Worm (Caenorhabditis elegans) whole organism, mixed stage, embryonic: ENCODE results near the gene zag-1.

Experiments
- M03D4.4 ChIP-seq: sonication (generic microtip); optimal IDR thresholded peaks from 2 replicates; lab custom pipeline; 2017; ENCODE audit warnings: mild to moderate bottlenecking, missing genetic modification characterization, missing compliant biosample characterization
- ceh-83 ChIP-seq: fragments of 200-800 bp; sonication (Bioruptor generic); optimal IDR thresholded peaks from 2 replicates; lab custom pipeline; 2018; ENCODE audit warnings: mild to moderate bottlenecking, missing genetic modification characterization, missing compliant biosample characterization
- ces-1 ChIP-seq: fragments of 150-350 bp; optimal IDR thresholded peaks from 2 replicates; lab custom pipeline; 2014; ENCODE audit warnings: missing biosample characterization, missing genetic modification reagents, missing genetic modification characterization
- cnd-1 ChIP-seq: fragments of 200-800 bp; sonication (Bioruptor generic); optimal IDR thresholded peaks from 2 replicates; lab custom pipeline; 2018; ENCODE audit warnings: mild to moderate bottlenecking, missing genetic modification characterization, missing compliant biosample characterization
- elt-1 ChIP-seq: sonication (generic microtip); optimal IDR thresholded peaks from 2 replicates; lab custom pipeline; 2017; ENCODE audit warnings: missing genetic modification characterization, mild to moderate bottlenecking, missing compliant biosample characterization, antibody characterized with exemption, moderate library complexity, borderline replicate concordance; ENCODE audit not compliant: insufficient read depth
- elt-3 ChIP-seq: fragments of 150-350 bp; optimal IDR thresholded peaks from 2 replicates; lab custom pipeline; 2014; ENCODE audit warnings: missing biosample characterization, missing genetic modification characterization
- flh-1 ChIP-seq: fragments of 200-800 bp; sonication (Bioruptor generic); optimal IDR thresholded peaks from 2 replicates; lab custom pipeline; 2018; ENCODE audit warnings: mild to moderate bottlenecking, missing genetic modification characterization, moderate library complexity, missing compliant biosample characterization
- ham-2 ChIP-seq: fragments of 200-800 bp; sonication (Bioruptor generic); optimal IDR thresholded peaks from 2 replicates; lab custom pipeline; 2018; ENCODE audit warnings: mild to moderate bottlenecking, missing genetic modification characterization, missing compliant biosample characterization
- hlh-1 ChIP-seq: fragments of 150-350 bp; optimal IDR thresholded peaks from 2 replicates; lab custom pipeline; 2014; ENCODE audit warnings: missing biosample characterization, missing genetic modification reagents, missing genetic modification characterization
- lin-13 ChIP-seq: fragments of 150-350 bp; optimal IDR thresholded peaks from 2 replicates; lab custom pipeline; 2014; ENCODE audit warnings: missing biosample characterization, missing genetic modification characterization
- lin-32 ChIP-seq: fragments of 200-800 bp; sonication (Bioruptor generic); optimal IDR thresholded peaks from 2 replicates; lab custom pipeline; 2018; ENCODE audit warnings: mild to moderate bottlenecking, missing genetic modification characterization, missing compliant biosample characterization
- mab-5 ChIP-seq: fragments of 150-350 bp; optimal IDR thresholded peaks from 2 replicates; lab custom pipeline; 2014; ENCODE audit warnings: missing biosample characterization, missing genetic modification characterization
- mep-1 ChIP-seq: fragments of 150-350 bp; optimal IDR thresholded peaks from 2 replicates; lab custom pipeline; 2017; ENCODE audit warnings: missing biosample characterization, missing genetic modification reagents, missing genetic modification characterization, inconsistent platforms
- mls-2 ChIP-seq: sonication (generic microtip); optimal IDR thresholded peaks from 2 replicates; lab custom pipeline; 2016; ENCODE audit warnings: mild to moderate bottlenecking, missing genetic modification characterization, moderate library complexity, missing compliant biosample characterization
- nhr-12 ChIP-seq: fragments of 150-350 bp; optimal IDR thresholded peaks from 2 replicates; lab custom pipeline; 2014; ENCODE audit warnings: missing biosample characterization, missing genetic modification characterization
- nhr-237 ChIP-seq: fragments of 150-350 bp; optimal IDR thresholded peaks from 2 replicates; lab custom pipeline; 2014; ENCODE audit warnings: missing biosample characterization, missing genetic modification characterization
- nhr-28 ChIP-seq: fragments of 150-350 bp; optimal IDR thresholded peaks from 2 replicates; lab custom pipeline; 2014; ENCODE audit warnings: missing biosample characterization, missing genetic modification characterization
- nhr-76 ChIP-seq: sonication (generic microtip); optimal IDR thresholded peaks from 2 replicates; lab custom pipeline; 2017; ENCODE audit warnings: missing biosample characterization, missing genetic modification characterization
- pha-4 ChIP-seq: fragments of 150-350 bp; optimal IDR thresholded peaks from 2 replicates; lab custom pipeline; 2018; ENCODE audit warnings: missing biosample characterization, missing genetic modification reagents, missing genetic modification characterization
- sem-2 ChIP-seq: fragments of 200-800 bp; sonication (Bioruptor generic); optimal IDR thresholded peaks from 2 replicates; lab custom pipeline; 2018; ENCODE audit warnings: mild to moderate bottlenecking, missing genetic modification characterization, missing compliant biosample characterization
- snpc-4 ChIP-seq: fragments of 150-350 bp; optimal IDR thresholded peaks from 2 replicates; lab custom pipeline; 2014; ENCODE audit warnings: missing biosample characterization, missing genetic modification characterization
- sptf-1 ChIP-seq: sonication (generic microtip); optimal IDR thresholded peaks from 2 replicates; lab custom pipeline; 2017; ENCODE audit warnings: mild to moderate bottlenecking, missing genetic modification characterization, moderate library complexity, missing compliant biosample characterization
- tbx-8 ChIP-seq: fragments of 200-800 bp; sonication (Bioruptor generic); optimal IDR thresholded peaks from 2 replicates; lab custom pipeline; 2018; ENCODE audit warnings: mild to moderate bottlenecking, missing genetic modification characterization, moderate library complexity, missing compliant biosample characterization
- unc-39 ChIP-seq: fragments of 150-350 bp; optimal IDR thresholded peaks from 2 replicates; lab custom pipeline; 2014; ENCODE audit warnings: missing biosample characterization, missing genetic modification characterization
- unc-62 ChIP-seq: fragments of 150-350 bp; optimal IDR thresholded peaks from 2 replicates; lab custom pipeline; 2014; ENCODE audit warnings: missing biosample characterization, missing genetic modification reagents, missing genetic modification characterization
- zip-8 ChIP-seq: fragments of 150-350 bp; optimal IDR thresholded peaks from 2 replicates; lab custom pipeline; 2014; ENCODE audit warnings: missing biosample characterization, missing genetic modification characterization
- ztf-11 ChIP-seq: fragments of 150-350 bp; optimal IDR thresholded peaks from 2 replicates; lab custom pipeline; 2014; ENCODE audit warnings: missing biosample characterization, missing genetic modification characterization

Gene zag-1

DNA sequence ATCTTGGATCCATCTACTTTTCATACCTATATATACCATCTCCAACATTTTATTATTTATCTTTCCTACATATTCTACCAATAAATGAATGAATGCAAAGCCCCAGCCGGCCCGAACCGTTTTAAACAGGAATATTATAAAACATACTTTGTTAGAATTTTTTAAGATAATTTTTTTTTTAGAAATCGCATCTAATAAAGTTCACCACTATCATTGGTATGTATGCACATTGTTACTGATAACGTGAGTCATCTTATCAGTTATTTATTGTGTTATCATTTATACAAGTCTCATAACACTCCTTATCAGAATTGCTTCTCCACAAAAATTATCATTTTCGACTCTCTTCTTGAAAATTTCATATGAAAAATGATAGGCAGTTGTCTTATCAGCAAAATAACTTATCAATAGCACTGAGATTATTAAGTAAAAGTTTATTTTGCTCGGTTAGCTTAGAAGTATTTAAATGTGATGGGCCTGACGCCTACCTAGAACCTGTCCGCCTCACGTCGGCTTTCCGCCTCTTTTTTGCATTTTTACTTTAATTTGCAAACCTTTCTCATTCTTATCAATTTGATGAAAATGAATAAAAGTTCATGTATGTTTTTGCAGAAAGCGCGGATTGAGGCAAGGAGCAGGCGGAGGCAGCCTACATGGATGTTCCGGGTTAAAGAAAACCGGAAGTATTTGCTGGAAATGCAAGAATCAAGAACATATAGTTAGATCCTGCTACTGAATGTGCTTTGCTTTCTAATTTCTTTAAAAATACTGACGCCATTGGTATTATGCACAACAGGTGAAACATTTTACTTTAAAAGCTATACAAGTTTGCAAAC, 44.3 kb downstream of the zag-1 start, which contains the start of gene srz-62:
TSS of gene srz-62 (plus strand) at position 786 of the 836 bp plus-strand sequence.
- no peak for TF ChIP-seq flh-1 (GFP tag; lab: Kevin White, UChicago)
- no peak for TF ChIP-seq lin-32 (GFP tag; lab: Kevin White, UChicago)
- TF ChIP-seq nhr-28 (tag; lab: Kevin White, UChicago): no peak
- no peak for TF ChIP-seq ceh-83
- TF ChIP-seq unc-62 (GFP tag; lab: Kevin White, UChicago): no peak
- TF ChIP-seq pha-4 (tag; lab: Kevin White, UChicago): no peak
- TF ChIP-seq mep-1 (tag; lab: Kevin White, UChicago): no peak
- TF ChIP-seq nhr-12 (tag; lab: Kevin White, UChicago): no peak
- no peak for TF ChIP-seq lin-13 (tag; lab: Kevin White, UChicago)
- TF ChIP-seq, all 35 proteins: peak for 0

ce11 chrIV:3902955-3903354, 47.3 kb downstream of the zag-1 start, which contains the start of gene F56D6.6:
Gene F56D6.6, plus strand, starts transcription at chrIV:3903255.
- TF ChIP-seq ztf-11 (tag; lab: Kevin White, UChicago) (no peak), ham-2 (GFP tag; lab: Kevin White, UChicago) (no peak), mls-2 (no peak), flh-1 (GFP tag; lab: Kevin White, UChicago) (no peak), nhr-237 (tag; lab: Kevin White, UChicago) (no peak), unc-62 (GFP tag; lab: Kevin White, UChicago) (no peak), mep-1 (tag; lab: Kevin White, UChicago) (no peak), nhr-12 (tag; lab: Kevin White, UChicago) (no peak), sem-2 (GFP tag; lab: Kevin White, UChicago) (no peak), sptf-1 (tag; lab: Kevin White, UChicago) (no peak), elt-3 (tag; lab: Kevin White, UChicago) (no peak), hlh-1 (no peak), unc-39 (tag; lab: Kevin White, UChicago) (no peak), nhr-76 (tag; lab: Kevin White, UChicago) (no peak), ceh-83 (no peak), snpc-4 (tag; lab: Kevin White, UChicago) (no peak), tbx-8 (no peak), M03D4.4 (tag; lab: Kevin White, UChicago) (no peak), cnd-1 (no peak)

DNA sequence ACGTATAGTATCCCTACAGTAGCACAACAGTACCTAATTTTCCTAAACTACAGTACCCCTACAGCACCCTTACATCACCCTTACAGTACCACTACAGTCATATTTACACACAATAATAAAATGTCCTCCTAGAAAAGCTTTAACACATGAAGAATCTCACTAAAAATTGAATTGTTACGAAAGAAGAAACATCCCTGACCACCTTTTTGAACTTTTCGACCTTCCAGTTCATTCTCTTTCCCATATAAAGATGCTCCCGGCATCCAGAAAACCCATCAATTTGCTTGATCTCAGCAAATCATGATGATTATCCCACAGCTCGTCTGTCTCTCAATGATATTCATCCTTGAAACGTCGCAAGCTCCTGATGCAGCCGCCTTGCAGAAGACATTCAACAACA, 49.0 kb downstream of the zag-1 start, which contains the start of gene F56D6.21:
TSS of gene F56D6.21 (plus strand) at position 301 of the 400 bp plus-strand sequence.
- TF ChIP-seq nhr-76 (tag; lab: Kevin White, UChicago) (no peak), cnd-1 (no peak)

DNA sequence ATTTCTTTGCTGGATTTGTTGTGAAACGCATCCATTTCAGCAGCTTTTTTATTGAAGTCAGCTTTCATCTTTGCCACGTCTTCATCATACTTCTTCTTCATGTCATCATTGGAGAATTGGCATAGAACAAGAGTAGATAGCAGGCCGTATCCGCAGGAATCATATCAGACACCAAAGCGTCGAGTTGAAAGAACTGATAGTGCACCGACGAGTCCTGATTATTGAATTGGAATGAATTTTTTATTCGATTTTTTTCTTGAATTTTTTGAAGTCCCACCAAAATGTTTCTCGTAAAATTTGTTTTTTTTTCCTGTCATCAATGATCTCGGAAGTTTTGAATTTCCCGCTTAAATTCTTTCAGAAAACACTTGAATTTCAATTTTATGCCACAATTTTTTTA, 50.8 kb downstream of the zag-1 start, which contains the start of gene F56D6.11:
TSS of gene F56D6.11 (minus strand) at position 101 of the 400 bp plus-strand sequence.
- no peak for TF ChIP-seq mep-1 (tag; lab: Kevin White, UChicago)
- no peak for TF ChIP-seq mab-5 (tag; lab: Kevin White, UChicago)

DNA sequence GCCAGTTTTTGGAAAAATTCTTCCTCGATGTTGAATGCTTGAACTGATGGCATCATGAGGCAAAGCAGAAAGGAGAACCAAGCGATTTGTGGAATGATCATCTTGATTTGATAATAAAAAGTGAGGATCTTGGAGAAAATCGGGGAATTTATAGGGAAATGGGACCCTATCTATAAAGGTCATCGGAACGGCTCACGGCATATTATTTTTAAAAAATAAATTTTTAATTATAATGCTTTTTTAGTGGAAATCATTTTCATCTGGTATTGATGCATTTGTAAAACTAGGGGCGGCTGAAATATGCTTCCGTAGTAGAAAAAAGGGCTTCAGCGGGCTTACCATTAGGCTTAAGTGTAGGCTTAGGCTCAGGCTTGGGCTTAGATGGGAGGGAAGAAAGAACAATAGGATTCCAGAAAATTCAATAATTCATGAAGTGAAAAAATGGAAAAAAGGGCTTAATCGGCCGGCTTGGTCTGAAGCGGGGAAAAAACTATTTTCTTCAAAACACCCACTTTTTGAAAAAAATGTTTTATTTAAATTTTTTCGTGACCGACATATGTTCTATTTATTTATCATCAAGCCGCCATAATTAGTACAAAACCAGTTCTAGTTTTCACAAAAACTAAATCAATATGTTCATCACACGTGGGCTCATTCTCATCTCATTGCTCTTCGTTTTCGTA, 52.0 kb downstream of the zag-1 start, which contains the start of the genes F56D6.22 and F56D6.12:
TSS of gene F56D6.22 (minus strand) at position 101 of the 683 bp plus-strand sequence.
TSS of gene F56D6.12 (plus strand) at position 633 of the 683 bp plus-strand sequence.
- TF ChIP-seq pha-4 (tag; lab: Kevin White, UChicago) (no peak), M03D4.4 (tag; lab: Kevin White, UChicago) (no peak), sptf-1 (tag; lab: Kevin White, UChicago) (no peak), ces-1 (GFP tag; lab: Kevin White, UChicago) (no peak), nhr-12 (tag; lab: Kevin White, UChicago) (no peak), zip-8 (tag; lab: Kevin White, UChicago) (no peak), hlh-1 (no peak), elt-1 (tag; lab: Kevin White, UChicago) (no peak)
